Fruit fly (Drosophila melanogaster) whole organism, embryonic: ENCODE measurements around the gene CG18213.

ENCODE experiments used
- Abd-B ChIP-seq: fragments of 200-800 bp; sonication (Bioruptor generic); optimal IDR thresholded peaks from 2 replicates; lab custom pipeline; 2018; ENCODE audit warnings: missing biosample characterization, mild to moderate bottlenecking, missing genetic modification characterization, moderate library complexity
- Antp ChIP-seq: fragments of 200-800 bp; sonication (Bioruptor generic); optimal IDR thresholded peaks from 3 replicates; lab custom pipeline; 2016; ENCODE audit warnings: missing biosample characterization, missing genetic modification characterization
- Atf6 ChIP-seq: fragments of 200-800 bp; sonication (Bioruptor generic); IDR thresholded peaks from 2 replicates; pipeline ENCODE4 v1.3.6; 2022; ENCODE audit warnings: missing biosample characterization, missing genetic modification characterization
- Blimp-1 ChIP-seq: fragments of 200-800 bp; sonication (Bioruptor generic); optimal IDR thresholded peaks from 3 replicates; lab custom pipeline; 2018; ENCODE audit warnings: missing biosample characterization, missing genetic modification characterization, mild to moderate bottlenecking, moderate library complexity, missing genetic modification reagents
- CG1024 ChIP-seq: fragments of 200-800 bp; sonication (Bioruptor generic); IDR thresholded peaks from 2 replicates; pipeline ENCODE4 v1.3.6; 2022; ENCODE audit warnings: missing biosample characterization, missing genetic modification characterization
- CG10431 ChIP-seq: fragments of 200-800 bp; sonication (Bioruptor generic); optimal IDR thresholded peaks from 3 replicates; lab custom pipeline; 2018; ENCODE audit warnings: missing biosample characterization, mild to moderate bottlenecking, missing genetic modification characterization
- CG10979 ChIP-seq: fragments of 200-800 bp; sonication (Bioruptor generic); optimal IDR thresholded peaks from 2 replicates; lab custom pipeline; 2018; ENCODE audit warnings: missing biosample characterization, mild to moderate bottlenecking, missing genetic modification characterization, moderate library complexity
- CG11085 ChIP-seq: fragments of 200-800 bp; sonication (Bioruptor generic); IDR thresholded peaks from 2 replicates; pipeline ENCODE4 v1.3.6; 2022; ENCODE audit warnings: missing biosample characterization, missing genetic modification characterization
- CG11560 ChIP-seq: fragments of 200-800 bp; sonication (Bioruptor generic); IDR thresholded peaks from 3 replicates; pipeline ENCODE4 v1.3.6; 2022; ENCODE audit warnings: missing biosample characterization, missing genetic modification characterization
- CG11723 ChIP-seq: fragments of 200-800 bp; sonication (Bioruptor generic); optimal IDR thresholded peaks from 2 replicates; lab custom pipeline; 2017; ENCODE audit warnings: missing biosample characterization, mild to moderate bottlenecking, missing genetic modification characterization
- CG12155 ChIP-seq: fragments of 200-800 bp; sonication (Bioruptor generic); optimal IDR thresholded peaks from 3 replicates; lab custom pipeline; 2016; ENCODE audit warnings: missing biosample characterization, missing genetic modification characterization
- CG14860 ChIP-seq: fragments of 200-800 bp; sonication (Bioruptor generic); IDR thresholded peaks from 3 replicates; pipeline ENCODE4 v1.3.6; 2022; ENCODE audit warnings: missing biosample characterization, missing genetic modification characterization; ENCODE audit not compliant: partially characterized antibody
- CG1603 ChIP-seq: fragments of 200-800 bp; sonication (Bioruptor generic); optimal IDR thresholded peaks from 2 replicates; lab custom pipeline; 2019; ENCODE audit warnings: missing biosample characterization, mild to moderate bottlenecking, missing genetic modification characterization, moderate library complexity
- CG16779 ChIP-seq: fragments of 200-800 bp; sonication (Bioruptor generic); IDR thresholded peaks from 2 replicates; pipeline ENCODE4 v1.3.6; 2022; ENCODE audit warnings: missing biosample characterization, missing genetic modification characterization
- CG17568 ChIP-seq: fragments of 200-800 bp; sonication (Bioruptor generic); optimal IDR thresholded peaks from 2 replicates; lab custom pipeline; 2018; ENCODE audit warnings: missing biosample characterization, mild to moderate bottlenecking, missing genetic modification characterization, moderate library complexity
- CG17829 ChIP-seq: fragments of 200-800 bp; optimal IDR thresholded peaks from 2 replicates; lab custom pipeline; 2019; ENCODE audit warnings: missing biosample characterization, mild to moderate bottlenecking, missing genetic modification characterization, moderate library complexity
- CG17912 ChIP-seq: fragments of 200-800 bp; sonication (Bioruptor generic); optimal IDR thresholded peaks from 2 replicates; lab custom pipeline; 2018; ENCODE audit warnings: missing biosample characterization, mild to moderate bottlenecking, missing genetic modification characterization
- CG18599 ChIP-seq: fragments of 200-800 bp; sonication (Bioruptor generic); optimal IDR thresholded peaks from 3 replicates; lab custom pipeline; 2017; ENCODE audit warnings: missing biosample characterization, missing genetic modification characterization, mild to moderate bottlenecking, moderate library complexity, missing genetic modification reagents
- CG18619 ChIP-seq: fragments of 200-800 bp; sonication (Bioruptor generic); optimal IDR thresholded peaks from 3 replicates; lab custom pipeline; 2017; ENCODE audit warnings: missing biosample characterization, mild to moderate bottlenecking, missing genetic modification characterization
- CG4328 ChIP-seq: fragments of 200-800 bp; sonication (Bioruptor generic); optimal IDR thresholded peaks from 3 replicates; lab custom pipeline; 2017; ENCODE audit warnings: missing biosample characterization, missing genetic modification reagents, missing genetic modification characterization
- CG4854 ChIP-seq: fragments of 200-800 bp; sonication (Bioruptor generic); optimal IDR thresholded peaks from 2 replicates; lab custom pipeline; 2016; ENCODE audit warnings: missing biosample characterization, missing genetic modification characterization, inconsistent platforms
- CG6654 ChIP-seq: fragments of 200-800 bp; sonication (Bioruptor generic); optimal IDR thresholded peaks from 2 replicates; lab custom pipeline; 2017; ENCODE audit warnings: missing biosample characterization, mild to moderate bottlenecking, missing genetic modification characterization
- CG6683 ChIP-seq: fragments of 200-800 bp; sonication (Bioruptor generic); optimal IDR thresholded peaks from 2 replicates; lab custom pipeline; 2017; ENCODE audit warnings: missing biosample characterization, mild to moderate bottlenecking, missing genetic modification characterization, missing genetic modification reagents
- CG8089 ChIP-seq: fragments of 200-800 bp; sonication (Bioruptor generic); optimal IDR thresholded peaks from 3 replicates; lab custom pipeline; 2016; ENCODE audit warnings: missing biosample characterization, missing genetic modification characterization
- CG8944 ChIP-seq: fragments of 200-800 bp; sonication (Bioruptor generic); optimal IDR thresholded peaks from 3 replicates; lab custom pipeline; 2016; ENCODE audit warnings: missing biosample characterization, missing genetic modification characterization
- CG9437 ChIP-seq: fragments of 200-800 bp; sonication (Bioruptor generic); optimal IDR thresholded peaks from 2 replicates; lab custom pipeline; 2018; ENCODE audit warnings: missing biosample characterization, mild to moderate bottlenecking, missing genetic modification characterization
- Fer2 ChIP-seq: fragments of 200-800 bp; sonication (Bioruptor generic); optimal IDR thresholded peaks from 2 replicates; lab custom pipeline; 2018; ENCODE audit warnings: missing biosample characterization, mild to moderate bottlenecking, missing genetic modification characterization, moderate library complexity
- HLH54F ChIP-seq: fragments of 200-800 bp; sonication (Bioruptor generic); optimal IDR thresholded peaks from 3 replicates; lab custom pipeline; 2016; ENCODE audit warnings: missing biosample characterization, missing genetic modification characterization
- HmgD ChIP-seq: fragments of 200-800 bp; sonication (Bioruptor generic); optimal IDR thresholded peaks from 3 replicates; lab custom pipeline; 2016; ENCODE audit warnings: missing biosample characterization, missing genetic modification characterization
- Mes4 ChIP-seq: fragments of 200-800 bp; sonication (Bioruptor generic); optimal IDR thresholded peaks from 2 replicates; lab custom pipeline; 2016; ENCODE audit warnings: missing biosample characterization, missing genetic modification characterization
- Sox100B ChIP-seq: fragments of 200-800 bp; sonication (Bioruptor generic); optimal IDR thresholded peaks from 3 replicates; lab custom pipeline; 2018; ENCODE audit warnings: missing biosample characterization, mild to moderate bottlenecking, missing genetic modification characterization
- Trl ChIP-seq, 3 experiments: fragments of >200 bp in 2 of 3; fragments of 200-800 bp in 1 of 3; sonication (Bioruptor generic) in 1 of 3; optimal IDR thresholded peaks; 2 replicates in 1 of 3; 3 replicates in 2 of 3; lab custom pipeline; 2016 to 2017; ENCODE audit warnings: missing biosample characterization in 1 of 3, missing genetic modification characterization in 1 of 3
- ac ChIP-seq: fragments of 200-800 bp; sonication (Bioruptor generic); optimal IDR thresholded peaks from 3 replicates; lab custom pipeline; 2017; ENCODE audit warnings: missing biosample characterization, mild to moderate bottlenecking, missing genetic modification characterization
- chinmo ChIP-seq: fragments of 200-800 bp; sonication (Bioruptor generic); IDR thresholded peaks from 4 replicates; pipeline ENCODE4 v1.3.6; 2022; ENCODE audit warnings: missing biosample characterization, missing genetic modification characterization; ENCODE audit not compliant: partially characterized antibody
- crc ChIP-seq: fragments of 200-800 bp; sonication (Bioruptor generic); optimal IDR thresholded peaks from 2 replicates; lab custom pipeline; 2016; ENCODE audit warnings: missing biosample characterization, missing genetic modification characterization
- danr ChIP-seq: fragments of 200-800 bp; sonication (Bioruptor generic); IDR thresholded peaks from 2 replicates; pipeline ENCODE4 v1.3.6; 2022; ENCODE audit warnings: missing biosample characterization, missing genetic modification characterization
- esg ChIP-seq: fragments of 200-800 bp; sonication (Bioruptor generic); conservative IDR thresholded peaks from 2 replicates; pipeline ENCODE4 v1.3.6; 2022; ENCODE audit warnings: missing biosample characterization, missing genetic modification characterization
- fd96Cb ChIP-seq: fragments of 200-800 bp; sonication (Bioruptor generic); optimal IDR thresholded peaks from 2 replicates; lab custom pipeline; 2018; ENCODE audit warnings: missing biosample characterization, mild to moderate bottlenecking, missing genetic modification characterization, moderate library complexity
- gt ChIP-seq: fragments of 200-800 bp; sonication (Bioruptor generic); IDR thresholded peaks from 2 replicates; pipeline ENCODE4 v1.3.6; 2022; ENCODE audit warnings: missing biosample characterization, missing genetic modification characterization
- jigr1 ChIP-seq: fragments of 200-800 bp; sonication (Bioruptor generic); IDR thresholded peaks from 3 replicates; pipeline ENCODE4 v1.3.6; 2022; ENCODE audit warnings: missing biosample characterization, missing genetic modification characterization
- klu ChIP-seq: fragments of 200-800 bp; sonication (Bioruptor generic); IDR thresholded peaks from 2 replicates; pipeline ENCODE4 v1.3.6; 2022; ENCODE audit warnings: missing biosample characterization, missing genetic modification characterization
- lola ChIP-seq, 3 experiments: fragments of >200 bp in 2 of 3; fragments of 200-800 bp in 1 of 3; sonication (Bioruptor generic) in 1 of 3; optimal IDR thresholded peaks; 2 replicates each; lab custom pipeline; 2017 to 2019; ENCODE audit warnings: missing biosample characterization in 3 of 3, missing genetic modification characterization in 3 of 3, mild to moderate bottlenecking in 1 of 3, moderate library complexity in 1 of 3
- peb ChIP-seq: fragments of 200-800 bp; sonication (Bioruptor generic); IDR thresholded peaks from 2 replicates; pipeline ENCODE4 v1.3.6; 2022; ENCODE audit warnings: missing biosample characterization, missing genetic modification characterization
- rib ChIP-seq: fragments of 200-800 bp; sonication (Bioruptor generic); IDR thresholded peaks from 2 replicates; pipeline ENCODE4 v1.3.6; 2022; ENCODE audit warnings: missing biosample characterization, missing genetic modification characterization
- row ChIP-seq: fragments of 200-800 bp; sonication (Bioruptor generic); IDR thresholded peaks from 3 replicates; pipeline ENCODE4 v1.3.6; 2022; ENCODE audit warnings: missing biosample characterization, missing genetic modification characterization
- salm ChIP-seq: fragments of 200-800 bp; sonication (Bioruptor generic); optimal IDR thresholded peaks from 2 replicates; lab custom pipeline; 2018; ENCODE audit warnings: missing biosample characterization, mild to moderate bottlenecking, missing genetic modification characterization
- schlank ChIP-seq: fragments of 200-800 bp; sonication (Bioruptor generic); optimal IDR thresholded peaks from 2 replicates; lab custom pipeline; 2018; ENCODE audit warnings: missing biosample characterization, mild to moderate bottlenecking, missing genetic modification characterization
- wdn ChIP-seq: fragments of 200-800 bp; sonication (Bioruptor generic); IDR thresholded peaks from 2 replicates; pipeline ENCODE4 v1.3.6; 2022; ENCODE audit warnings: missing biosample characterization, missing genetic modification characterization
- yki ChIP-seq: fragments of >200 bp; optimal IDR thresholded peaks from 3 replicates; lab custom pipeline; 2018

The CG18213 gene

DNA sequence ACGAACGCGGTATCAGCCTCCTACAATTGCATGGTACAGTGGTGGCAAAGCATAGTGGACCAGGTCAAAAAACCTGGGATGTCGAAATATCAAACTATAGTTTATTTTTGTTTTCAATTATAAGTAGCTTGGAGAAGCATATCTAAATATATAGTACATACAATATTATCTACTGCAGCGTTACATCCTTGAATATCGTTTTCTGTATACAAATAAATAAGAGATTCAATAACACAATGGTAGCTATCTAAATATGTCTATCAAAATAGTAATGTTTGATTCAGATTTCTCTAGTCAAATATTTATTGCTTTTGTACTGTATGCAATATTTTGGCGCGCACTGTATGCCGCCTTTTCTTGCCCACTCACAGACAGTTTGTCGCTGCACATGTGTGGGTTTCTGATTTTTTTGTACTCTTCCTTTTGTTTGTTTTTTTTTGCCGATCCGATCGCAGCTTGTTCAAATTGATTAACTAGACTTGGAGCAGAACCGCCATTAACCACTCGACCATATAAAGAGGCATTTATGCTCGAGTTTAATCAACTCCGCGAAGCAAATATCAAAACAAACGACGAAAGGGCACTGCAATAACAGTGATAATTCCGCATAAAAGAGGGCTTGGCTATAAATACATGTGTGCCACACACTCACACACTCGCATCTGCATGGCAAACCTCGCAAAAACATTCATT is 40.8 kb upstream of the CG18213 start (continued):
- peak; percentile 94 for TF ChIP-seq CG9437 (GFP tag; lab: Kevin White, UChicago)
- TF ChIP-seq yki (lab: Kevin White, UChicago) = no peak
- TF ChIP-seq row (GFP tag; lab: Robert Waterston, UW) = peak; percentile 88
- TF ChIP-seq Abd-B (GFP tag; lab: Kevin White, UChicago) = peak; percentile 90
- TF ChIP-seq CG6654 (GFP tag; lab: Kevin White, UChicago) = peak; percentile 85
- TF ChIP-seq CG14860 = no peak
- peak; percentile 94 for TF ChIP-seq fd96Cb (tag; lab: Kevin White, UChicago)
- peak; percentile 92 for TF ChIP-seq Blimp-1 (GFP tag; lab: Kevin White, UChicago)
- TF ChIP-seq Fer2 (tag; lab: Kevin White, UChicago) = peak; percentile 69
- peak; percentile 91 for TF ChIP-seq esg
- TF ChIP-seq Atf6 (GFP tag; lab: Robert Waterston, UW) = peak; percentile 93
- TF ChIP-seq gt (GFP tag; lab: Robert Waterston, UW) = peak; percentile 76
- peak; percentile 69 for TF ChIP-seq CG1024 (GFP tag; lab: Robert Waterston, UW)
- TF ChIP-seq CG18619 = peak; percentile 95
- peak; percentile 81 for TF ChIP-seq schlank (tag; lab: Kevin White, UChicago)
- TF ChIP-seq CG8944 (GFP tag; lab: Kevin White, UChicago) = peak; percentile 84
- TF ChIP-seq CG12155 = peak; percentile 87
- TF ChIP-seq CG4328 (GFP tag; lab: Kevin White, UChicago) = peak; percentile 91
- TF ChIP-seq klu (GFP tag; lab: Robert Waterston, UW) = peak; percentile 91
- TF ChIP-seq danr (GFP tag; lab: Robert Waterston, UW) = peak; percentile 92
- TF ChIP-seq Antp (GFP tag; lab: Kevin White, UChicago) = peak; percentile 88
- TF ChIP-seq ac (GFP tag; lab: Kevin White, UChicago) = peak; percentile 85
- TF ChIP-seq CG10979 (tag; lab: Kevin White, UChicago) = peak; percentile 97
- TF ChIP-seq CG1603 (tag; lab: Kevin White, UChicago) = peak; percentile 87
- TF ChIP-seq CG17912 = peak; percentile 79
- TF ChIP-seq peb (GFP tag; lab: Robert Waterston, UW) = peak; percentile 90
- TF ChIP-seq CG4854 (GFP tag; lab: Kevin White, UChicago) = peak; percentile 87
- TF ChIP-seq Mes4 = peak; percentile 89
- TF ChIP-seq CG18599 = peak; percentile 95
- peak; percentile 69 for TF ChIP-seq CG11085
- peak; percentile 79 for TF ChIP-seq CG16779 (GFP tag; lab: Robert Waterston, UW)
- peak; percentile 79 for TF ChIP-seq crc (GFP tag; lab: Kevin White, UChicago)
- peak; percentile 98 for TF ChIP-seq Sox100B (GFP tag; lab: Kevin White, UChicago)
- TF ChIP-seq lola (GFP tag; optimal IDR thresholded peaks at IDR 0.05; lab: Kevin White, UChicago) = peak in 1 of 3 experiments; percentile 97
- TF ChIP-seq HLH54F (GFP tag; lab: Kevin White, UChicago) = peak; percentile 86
- peak; percentile 86; the same call in 2 of the 3 replicates for TF ChIP-seq jigr1 (GFP tag; lab: Robert Waterston, UW)
- peak; percentile 90 for TF ChIP-seq CG10431 (GFP tag; lab: Kevin White, UChicago)
- TF ChIP-seq wdn (GFP tag; lab: Robert Waterston, UW) = peak; percentile 82
- peak; percentile 96 for TF ChIP-seq salm (tag; lab: Kevin White, UChicago)
- peak; percentile 96 for TF ChIP-seq CG17829
- TF ChIP-seq CG17568 = peak; percentile 92
- peak; percentile 9 for TF ChIP-seq HmgD (GFP tag; lab: Kevin White, UChicago)
- no peak for TF ChIP-seq chinmo (GFP tag; lab: Robert Waterston, UW)
- peak; percentile 93 for TF ChIP-seq CG6683 (GFP tag; lab: Kevin White, UChicago)
- peak; percentile 80; the same call in 2 of the 3 replicates for TF ChIP-seq CG11560
- TF ChIP-seq Trl (optimal IDR thresholded peaks at IDR 0.05; lab: Kevin White, UChicago) = no peak
- peak; percentile 91 for TF ChIP-seq Trl (GFP tag; optimal IDR thresholded peaks at IDR 0.05; lab: Kevin White, UChicago)
- peak; percentile 92 for TF ChIP-seq CG11723 (GFP tag; lab: Kevin White, UChicago)
- peak; percentile 90 for TF ChIP-seq rib
- peak; percentile 83 for TF ChIP-seq CG8089 (GFP tag; lab: Kevin White, UChicago)
